Worm (Caenorhabditis elegans): Measurements from ENCODE around the gene ncs-4.

Gene ncs-4

DNA sequence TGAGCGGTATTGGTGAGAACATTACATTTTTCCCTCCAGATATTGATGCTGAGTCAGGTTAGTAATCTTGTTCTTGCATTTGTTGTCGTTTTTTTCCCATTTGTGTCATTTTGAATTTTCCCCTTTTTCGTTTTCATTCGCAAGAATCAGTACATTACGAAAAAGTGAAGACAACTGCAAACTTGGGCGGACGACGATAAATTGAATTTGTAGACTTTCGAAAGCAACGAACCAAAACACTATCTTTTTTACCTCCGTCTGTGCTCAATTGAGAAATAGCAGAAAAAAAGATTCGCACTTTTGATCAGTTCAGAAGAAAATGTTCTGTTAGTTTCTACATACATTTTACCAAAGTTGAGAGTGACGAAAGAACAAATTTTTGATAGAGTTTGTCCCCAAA lies 21.2 kb upstream of the ncs-4 start:
- peak; percentile 46 for TF ChIP-seq fkh-10 (GFP tag; optimal IDR thresholded peaks at IDR 0.05)
- peak; percentile 57 for TF ChIP-seq ces-1 (GFP tag; optimal IDR thresholded peaks at IDR 0.05)
- TF ChIP-seq lin-39 (tag; optimal IDR thresholded peaks at IDR 0.05), result no peak

DNA sequence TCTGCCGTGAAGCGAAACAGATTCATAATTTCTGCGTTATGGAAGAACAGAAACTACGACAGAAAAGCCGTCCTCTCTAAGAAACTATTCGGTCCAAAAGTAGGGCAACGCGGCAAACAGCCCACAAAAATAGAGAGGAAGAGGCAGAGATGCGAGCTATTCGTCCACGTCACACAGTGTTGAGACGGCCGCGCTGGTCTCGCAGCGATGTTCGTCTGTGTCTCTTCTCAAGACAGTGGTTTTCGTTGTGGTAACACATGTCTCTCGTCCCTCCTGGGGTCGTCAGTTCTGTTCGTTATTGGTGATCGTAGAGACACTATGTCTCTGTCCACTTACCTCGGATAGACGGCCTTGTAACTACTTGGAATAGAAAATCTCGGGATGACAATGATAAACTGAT lies 17.6 kb upstream of the ncs-4 start, which contains the start of gene erd-2.1:
Gene erd-2.1 (minus strand): TSS at position 114 of the 400 bp plus-strand sequence.
- no peak for TF ChIP-seq unc-39 (tag; optimal IDR thresholded peaks at IDR 0.05)
- TF ChIP-seq ZK546.5 (tag; optimal IDR thresholded peaks at IDR 0.05), result no peak
- no peak for TF ChIP-seq Y48G9A.11 (GFP tag; IDR thresholded peaks at IDR 0.05)
- no peak for TF ChIP-seq lir-3 (tag; optimal IDR thresholded peaks at IDR 0.05)
- no peak for TF ChIP-seq dmd-8 (GFP tag; IDR thresholded peaks at IDR 0.05)
- no peak for TF ChIP-seq dmd-9 (GFP tag; IDR thresholded peaks at IDR 0.05)
- no peak for TF ChIP-seq T20F7.1 (GFP tag; optimal IDR thresholded peaks at IDR 0.05)
- TF ChIP-seq T26A8.4 (GFP tag; IDR thresholded peaks at IDR 0.05), result peak; percentile 48; the same call in 1 of the 2 replicates
- no peak for TF ChIP-seq nhr-25 (tag; optimal IDR thresholded peaks at IDR 0.05; ENCODE audit: borderline replicate concordance, insufficient read depth)
- TF ChIP-seq duxl-1 (tag; optimal IDR thresholded peaks at IDR 0.05; ENCODE audit: poor library complexity), result peak; percentile 16
- TF ChIP-seq nhr-28 (tag; optimal IDR thresholded peaks at IDR 0.05), result peak; percentile 86
- TF ChIP-seq nhr-41 (GFP tag; IDR thresholded peaks at IDR 0.05), result no peak
- TF ChIP-seq ceh-32 (tag; optimal IDR thresholded peaks at IDR 0.05; ENCODE audit: poor library complexity), result no peak
- TF ChIP-seq snpc-1.2 (GFP tag; IDR thresholded peaks at IDR 0.05), result no peak
- TF ChIP-seq sdz-12 (GFP tag; optimal IDR thresholded peaks at IDR 0.05), result no peak
- no peak for TF ChIP-seq ceh-44 (GFP tag; IDR thresholded peaks at IDR 0.05)
- TF ChIP-seq daf-19 (GFP tag; conservative IDR thresholded peaks at IDR 0.05), result no peak
- no peak for TF ChIP-seq nhr-102 (tag; optimal IDR thresholded peaks at IDR 0.05)
- no peak for TF ChIP-seq ceh-82 (tag; optimal IDR thresholded peaks at IDR 0.05)
- TF ChIP-seq pqm-1 (tag; optimal IDR thresholded peaks at IDR 0.05), result no peak
- TF ChIP-seq lin-38 (GFP tag; IDR thresholded peaks at IDR 0.05), result no peak
- TF ChIP-seq vab-7 (GFP tag; IDR thresholded peaks at IDR 0.05), result no peak
- no peak for TF ChIP-seq daf-16 (GFP tag; optimal IDR thresholded peaks at IDR 0.05)
- peak; percentile 52 for TF ChIP-seq daf-16 (tag; optimal IDR thresholded peaks at IDR 0.05)
- no peak for TF ChIP-seq lin-29 (GFP tag; IDR thresholded peaks at IDR 0.05)
- no peak for TF ChIP-seq saeg-2 (GFP tag; IDR thresholded peaks at IDR 0.05)
- TF ChIP-seq nhr-111 (GFP tag; optimal IDR thresholded peaks at IDR 0.05), result no peak
- no peak for TF ChIP-seq zag-1 (tag; optimal IDR thresholded peaks at IDR 0.05)
- no peak for TF ChIP-seq zip-11 (GFP tag; IDR thresholded peaks at IDR 0.05)
- TF ChIP-seq cey-2 (tag; optimal IDR thresholded peaks at IDR 0.05; ENCODE audit: borderline replicate concordance, insufficient read depth), result no peak
- TF ChIP-seq madf-9 (GFP tag; conservative IDR thresholded peaks at IDR 0.05), result no peak
- no peak for TF ChIP-seq spr-1 (tag; optimal IDR thresholded peaks at IDR 0.05)
- TF ChIP-seq egl-43 (GFP tag; IDR thresholded peaks at IDR 0.05), result no peak
- peak; percentile 63; the same call in 1 of the 2 replicates for TF ChIP-seq dmd-6 (GFP tag; IDR thresholded peaks at IDR 0.05)
- no peak for TF ChIP-seq daf-8 (GFP tag; IDR thresholded peaks at IDR 0.05)
- TF ChIP-seq lin-1 (GFP tag; IDR thresholded peaks at IDR 0.05), result no peak
- TF ChIP-seq ztf-7 (tag; optimal IDR thresholded peaks at IDR 0.05), result no peak
- no peak for TF ChIP-seq F44E2.7 (GFP tag; IDR thresholded peaks at IDR 0.05)
- TF ChIP-seq mep-1 (tag; optimal IDR thresholded peaks at IDR 0.05), result peak; percentile 77
- TF ChIP-seq hif-1 (tag; optimal IDR thresholded peaks at IDR 0.05), result peak in 1 of 2 experiments; percentile 32
- no peak; the same call in 1 of the 2 replicates for TF ChIP-seq arid-1 (GFP tag; conservative IDR thresholded peaks at IDR 0.05)
- peak; percentile 62 for TF ChIP-seq dpl-1 (GFP tag; optimal IDR thresholded peaks at IDR 0.05)
- TF ChIP-seq lim-7 (GFP tag; IDR thresholded peaks at IDR 0.05), result no peak; the same call in 1 of the 2 replicates
- TF ChIP-seq lsy-2 (tag; optimal IDR thresholded peaks at IDR 0.05), result peak; percentile 47 to 76
- TF ChIP-seq aha-1 (tag), result peak; percentile 97
- TF ChIP-seq fkh-10 (GFP tag; optimal IDR thresholded peaks at IDR 0.05), result no peak
- no peak for TF ChIP-seq snpc-4 (tag; optimal IDR thresholded peaks at IDR 0.05)
- TF ChIP-seq Y105C5A.15 (GFP tag; IDR thresholded peaks at IDR 0.05), result no peak
